Fruit fly (Drosophila melanogaster): ENCODE results near the gene Raf.

Raf gene

DNA sequence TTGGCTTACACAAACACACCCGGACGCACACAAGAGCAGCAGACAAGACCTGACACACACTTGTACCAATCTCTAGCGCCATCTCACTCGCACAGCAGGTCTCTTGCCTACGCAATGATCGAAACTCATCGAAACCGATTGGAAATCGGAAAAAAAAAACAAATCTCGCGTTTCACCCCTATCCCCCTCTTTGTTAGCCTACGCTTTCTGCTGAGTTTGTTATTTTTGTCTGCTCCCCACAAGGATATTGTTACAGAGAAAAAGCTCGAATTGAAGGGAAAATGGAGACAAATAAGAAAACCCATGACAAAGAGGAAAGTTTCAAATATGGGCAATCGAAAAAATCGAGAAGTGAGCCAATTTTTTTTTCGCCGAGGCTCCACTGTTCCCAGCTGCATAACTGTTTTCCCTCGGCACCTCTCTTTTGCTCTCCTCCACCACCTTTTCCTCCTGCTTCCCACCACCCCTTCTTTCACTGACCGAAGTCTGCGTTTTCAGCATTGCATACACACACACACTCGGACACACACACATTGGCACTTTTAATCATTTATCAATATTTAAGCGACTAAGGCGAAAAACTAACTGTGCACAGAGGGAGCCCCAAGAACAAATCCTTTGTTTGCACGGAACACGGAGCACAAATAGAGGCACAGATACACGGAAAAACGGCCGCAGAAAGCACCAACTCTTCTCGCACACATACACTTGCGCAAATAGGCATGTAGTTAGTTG lies 25.3 kb upstream of the Raf start (continued):
- no peak for TF ChIP-seq lov (optimal IDR thresholded peaks at IDR 0.05)
- no peak for TF ChIP-seq lov (GFP tag; IDR thresholded peaks at IDR 0.05)
- no peak for TF ChIP-seq CG2712 (tag; optimal IDR thresholded peaks at IDR 0.05)
- TF ChIP-seq CG3163 (GFP tag; optimal IDR thresholded peaks at IDR 0.05), result no peak
- no peak for TF ChIP-seq CG17912 (GFP tag; optimal IDR thresholded peaks at IDR 0.05)
- no peak for TF ChIP-seq ems (GFP tag; optimal IDR thresholded peaks at IDR 0.05)
- TF ChIP-seq CG11504 (tag; optimal IDR thresholded peaks at IDR 0.05), result no peak
- TF ChIP-seq CG34376 (GFP tag; optimal IDR thresholded peaks at IDR 0.05), result no peak
- TF ChIP-seq CG9437 (GFP tag; optimal IDR thresholded peaks at IDR 0.05), result no peak
- no peak for TF ChIP-seq CG7987 (GFP tag; optimal IDR thresholded peaks at IDR 0.05)
- 0 out of 3 replicates have a peak, but pooled peaks have one; percentile 17 for TF ChIP-seq CG34422 (GFP tag; IDR thresholded peaks at IDR 0.05)
- TF ChIP-seq CG14965 (GFP tag; optimal IDR thresholded peaks at IDR 0.05; ENCODE audit: borderline replicate concordance), result no peak
- no peak for TF ChIP-seq zf30C (GFP tag; optimal IDR thresholded peaks at IDR 0.05)
- TF ChIP-seq CG7556 (GFP tag; optimal IDR thresholded peaks at IDR 0.05), result peak; percentile 18
- no peak for TF ChIP-seq D (optimal IDR thresholded peaks at IDR 0.05)
- peak; percentile 32 for TF ChIP-seq D (GFP tag; optimal IDR thresholded peaks at IDR 0.05)
- TF ChIP-seq CG30431 (GFP tag; optimal IDR thresholded peaks at IDR 0.05), result no peak
- peak; percentile 50; the same call in 1 of the 2 replicates for TF ChIP-seq CG32772 (GFP tag; IDR thresholded peaks at IDR 0.05)
- no peak for TF ChIP-seq CG14710 (tag; optimal IDR thresholded peaks at IDR 0.05)
- TF ChIP-seq CG4360 (GFP tag; IDR thresholded peaks at IDR 0.05), result no peak
- TF ChIP-seq CG8359 (GFP tag; optimal IDR thresholded peaks at IDR 0.05; ENCODE audit: borderline replicate concordance), result no peak
- TF ChIP-seq Myb (GFP tag; optimal IDR thresholded peaks at IDR 0.05), result no peak
- no peak for TF ChIP-seq NK7.1 (GFP tag; optimal IDR thresholded peaks at IDR 0.05)
- no peak for TF ChIP-seq CG2889 (GFP tag; IDR thresholded peaks at IDR 0.05)
- no peak for TF ChIP-seq CG5245 (GFP tag; optimal IDR thresholded peaks at IDR 0.05)
- no peak for TF ChIP-seq Ssrp (tag; optimal IDR thresholded peaks at IDR 0.05)
- no peak for TF ChIP-seq CG14441 (GFP tag; IDR thresholded peaks at IDR 0.05)
- no peak for TF ChIP-seq Ets97D (GFP tag; optimal IDR thresholded peaks at IDR 0.05)
- no peak for TF ChIP-seq CG17385 (GFP tag; optimal IDR thresholded peaks at IDR 0.05)
- TF ChIP-seq CG30020 (tag; optimal IDR thresholded peaks at IDR 0.05), result no peak
- no peak for TF ChIP-seq bowl (GFP tag; IDR thresholded peaks at IDR 0.05)
- no peak for TF ChIP-seq lmd (GFP tag; IDR thresholded peaks at IDR 0.05)
- no peak for TF ChIP-seq CG8765 (GFP tag; IDR thresholded peaks at IDR 0.05)
- TF ChIP-seq E2f2 (GFP tag; IDR thresholded peaks at IDR 0.05), result no peak
- TF ChIP-seq chinmo (GFP tag; IDR thresholded peaks at IDR 0.05; ENCODE audit: partially characterized antibody), result no peak
- peak; percentile 11 for TF ChIP-seq Hand (GFP tag; optimal IDR thresholded peaks at IDR 0.05)
- no peak for TF ChIP-seq CG12744 (GFP tag; optimal IDR thresholded peaks at IDR 0.05)
- peak; percentile 22; the same call in 1 of the 2 replicates for TF ChIP-seq CG13287 (GFP tag; IDR thresholded peaks at IDR 0.05; ENCODE audit: partially characterized antibody)
- TF ChIP-seq dimm (GFP tag; IDR thresholded peaks at IDR 0.05), result no peak
- no peak for TF ChIP-seq ro (GFP tag; IDR thresholded peaks at IDR 0.05)
- TF ChIP-seq CG9932 (GFP tag; IDR thresholded peaks at IDR 0.05), result 0 out of 2 replicates have a peak, but pooled peaks have one; percentile 9
- TF ChIP-seq CG11456 (GFP tag; IDR thresholded peaks at IDR 0.05), result no peak
- peak; percentile 17; the same call in 1 of the 2 replicates for TF ChIP-seq Rfx (GFP tag; IDR thresholded peaks at IDR 0.05)
- TF ChIP-seq CG3847 (GFP tag; IDR thresholded peaks at IDR 0.05), result no peak
- TF ChIP-seq CG14014 (GFP tag; IDR thresholded peaks at IDR 0.05), result no peak
- 0 out of 3 replicates have a peak, but pooled peaks have one; percentile 17 for TF ChIP-seq Dbx (GFP tag; IDR thresholded peaks at IDR 0.05)
- TF ChIP-seq Blimp-1 (GFP tag; optimal IDR thresholded peaks at IDR 0.05), result no peak
- TF ChIP-seq Gsc (GFP tag; IDR thresholded peaks at IDR 0.05), result no peak
- TF ChIP-seq unc-4 (GFP tag; IDR thresholded peaks at IDR 0.05; ENCODE audit: partially characterized antibody), result no peak
- no peak for TF ChIP-seq Hr51 (GFP tag; optimal IDR thresholded peaks at IDR 0.05)
